Fruit fly (Drosophila melanogaster) whole organism, embryonic: ENCODE data around the gene CG14915.

Source experiments
- B-H2 ChIP-seq: fragments of 200-800 bp; sonication (Bioruptor generic); optimal IDR thresholded peaks from 2 replicates; lab custom pipeline; 2018; ENCODE audit warnings: missing biosample characterization, mild to moderate bottlenecking, missing genetic modification characterization
- BEAF-32 ChIP-seq: fragments of 200-800 bp; sonication (Bioruptor generic); optimal IDR thresholded peaks from 3 replicates; lab custom pipeline; 2017; ENCODE audit warnings: missing biosample characterization, missing genetic modification characterization, mild to moderate bottlenecking, moderate library complexity, missing genetic modification reagents
- Bdp1 ChIP-seq: fragments of 200-800 bp; sonication (Bioruptor generic); optimal IDR thresholded peaks from 3 replicates; lab custom pipeline; 2016; ENCODE audit warnings: missing biosample characterization, missing genetic modification characterization
- BtbVII ChIP-seq: fragments of 200-800 bp; sonication (Bioruptor generic); optimal IDR thresholded peaks from 3 replicates; lab custom pipeline; 2017; ENCODE audit warnings: missing biosample characterization, mild to moderate bottlenecking, missing genetic modification characterization
- CG10321 ChIP-seq: fragments of 200-800 bp; sonication (Bioruptor generic); IDR thresholded peaks from 2 replicates; pipeline ENCODE4 v1.3.6; 2022; ENCODE audit warnings: missing biosample characterization, missing genetic modification characterization
- CG1233 ChIP-seq: fragments of 200-800 bp; sonication (Bioruptor generic); optimal IDR thresholded peaks from 4 replicates; lab custom pipeline; 2018; ENCODE audit warnings: missing biosample characterization, mild to moderate bottlenecking, missing genetic modification characterization
- CG13424 ChIP-seq: fragments of 200-800 bp; sonication (Bioruptor generic); optimal IDR thresholded peaks from 2 replicates; lab custom pipeline; 2019; ENCODE audit warnings: missing biosample characterization, mild to moderate bottlenecking, missing genetic modification characterization, moderate library complexity
- CG13775 ChIP-seq: fragments of 200-800 bp; sonication (Bioruptor generic); optimal IDR thresholded peaks from 3 replicates; lab custom pipeline; 2017; ENCODE audit warnings: missing biosample characterization, mild to moderate bottlenecking, missing genetic modification characterization
- CG14441 ChIP-seq: fragments of 200-800 bp; sonication (Bioruptor generic); IDR thresholded peaks from 2 replicates; pipeline ENCODE4 v1.3.6; 2022; ENCODE audit warnings: missing biosample characterization, missing genetic modification characterization
- CG15479 ChIP-seq: fragments of 200-800 bp; sonication (Bioruptor generic); optimal IDR thresholded peaks from 3 replicates; lab custom pipeline; 2019; ENCODE audit warnings: missing biosample characterization, mild to moderate bottlenecking, missing genetic modification characterization, moderate library complexity
- CG17186 ChIP-seq: fragments of 200-800 bp; sonication (Bioruptor generic); optimal IDR thresholded peaks from 3 replicates; lab custom pipeline; 2017; ENCODE audit warnings: missing biosample characterization, missing genetic modification reagents, missing genetic modification characterization
- CG17912 ChIP-seq: fragments of 200-800 bp; sonication (Bioruptor generic); optimal IDR thresholded peaks from 2 replicates; lab custom pipeline; 2018; ENCODE audit warnings: missing biosample characterization, mild to moderate bottlenecking, missing genetic modification characterization
- CG18011 ChIP-seq: fragments of 200-800 bp; sonication (Bioruptor generic); optimal IDR thresholded peaks from 2 replicates; lab custom pipeline; 2017; ENCODE audit warnings: missing biosample characterization, missing genetic modification characterization, mild to moderate bottlenecking, moderate library complexity, missing genotype
- CG2116 ChIP-seq: fragments of 200-800 bp; sonication (Bioruptor generic); optimal IDR thresholded peaks from 3 replicates; lab custom pipeline; 2018; ENCODE audit warnings: missing biosample characterization, mild to moderate bottlenecking, missing genetic modification characterization
- CG2678 ChIP-seq: fragments of 200-800 bp; sonication (Bioruptor generic); optimal IDR thresholded peaks from 3 replicates; lab custom pipeline; 2019; ENCODE audit warnings: missing biosample characterization, mild to moderate bottlenecking, missing genetic modification characterization, moderate library complexity
- CG2889 ChIP-seq: fragments of 200-800 bp; sonication (Bioruptor generic); IDR thresholded peaks from 3 replicates; pipeline ENCODE4 v1.3.6; 2022; ENCODE audit warnings: missing biosample characterization, missing genetic modification characterization
- CG3065 ChIP-seq: fragments of 200-800 bp; sonication (Bioruptor generic); optimal IDR thresholded peaks from 2 replicates; lab custom pipeline; 2016; ENCODE audit warnings: missing biosample characterization, missing genetic modification characterization
- CG4424 ChIP-seq: fragments of 200-800 bp; sonication (Bioruptor generic); optimal IDR thresholded peaks from 3 replicates; lab custom pipeline; 2016; ENCODE audit warnings: missing biosample characterization, missing genetic modification characterization
- CG4617 ChIP-seq: fragments of 200-800 bp; sonication (Bioruptor generic); optimal IDR thresholded peaks from 3 replicates; lab custom pipeline; 2016; ENCODE audit warnings: missing biosample characterization, missing genetic modification characterization, borderline replicate concordance
- CG5180 ChIP-seq: fragments of 200-800 bp; sonication (Bioruptor generic); optimal IDR thresholded peaks from 3 replicates; lab custom pipeline; 2017; ENCODE audit warnings: missing biosample characterization, missing genetic modification characterization, mild to moderate bottlenecking, moderate library complexity, missing genetic modification reagents
- CG6254 ChIP-seq: fragments of 200-800 bp; sonication (Bioruptor generic); optimal IDR thresholded peaks from 3 replicates; lab custom pipeline; 2017; ENCODE audit warnings: mild to moderate bottlenecking, missing biosample characterization, missing genetic modification reagents, missing genetic modification characterization
- CG7839 ChIP-seq: fragments of 200-800 bp; sonication (Bioruptor generic); optimal IDR thresholded peaks from 3 replicates; lab custom pipeline; 2018; ENCODE audit warnings: missing biosample characterization, mild to moderate bottlenecking, missing genetic modification characterization, moderate library complexity
- CG8924 ChIP-seq: fragments of 200-800 bp; optimal IDR thresholded peaks from 3 replicates; lab custom pipeline; 2019; ENCODE audit warnings: missing biosample characterization, mild to moderate bottlenecking, missing genetic modification characterization, moderate library complexity
- Dref ChIP-seq: fragments of 200-800 bp; sonication (Bioruptor generic); IDR thresholded peaks from 2 replicates; pipeline ENCODE4 v1.3.6; 2022; ENCODE audit warnings: missing biosample characterization, missing genetic modification characterization
- HmgZ ChIP-seq: fragments of 200-800 bp; sonication (Bioruptor generic); optimal IDR thresholded peaks from 2 replicates; lab custom pipeline; 2018; ENCODE audit warnings: missing biosample characterization, mild to moderate bottlenecking, missing genetic modification characterization
- Neu2 ChIP-seq: fragments of 200-800 bp; sonication (Bioruptor generic); optimal IDR thresholded peaks from 3 replicates; lab custom pipeline; 2016; ENCODE audit warnings: missing biosample characterization, missing genetic modification characterization, borderline replicate concordance
- Sox102F ChIP-seq: fragments of 200-800 bp; sonication (Bioruptor generic); optimal IDR thresholded peaks from 2 replicates; lab custom pipeline; 2018; ENCODE audit warnings: missing biosample characterization, mild to moderate bottlenecking, missing genetic modification characterization, moderate library complexity
- YL-1 ChIP-seq: fragments of 200-800 bp; sonication (Bioruptor generic); optimal IDR thresholded peaks from 3 replicates; lab custom pipeline; 2017; ENCODE audit warnings: missing biosample characterization, mild to moderate bottlenecking, missing genetic modification characterization
- ash1 ChIP-seq: fragments of 200-800 bp; sonication (Bioruptor generic); optimal IDR thresholded peaks from 2 replicates; lab custom pipeline; 2018; ENCODE audit warnings: missing biosample characterization, mild to moderate bottlenecking, missing genetic modification characterization
- cato ChIP-seq: fragments of 200-800 bp; sonication (Bioruptor generic); optimal IDR thresholded peaks from 2 replicates; lab custom pipeline; 2016; ENCODE audit warnings: missing biosample characterization, missing genetic modification characterization, borderline replicate concordance
- emc ChIP-seq: fragments of 200-800 bp; sonication (Bioruptor generic); optimal IDR thresholded peaks from 2 replicates; lab custom pipeline; 2016; ENCODE audit warnings: missing biosample characterization, missing genetic modification characterization
- esg ChIP-seq: fragments of 200-800 bp; sonication (Bioruptor generic); conservative IDR thresholded peaks from 2 replicates; pipeline ENCODE4 v1.3.6; 2022; ENCODE audit warnings: missing biosample characterization, missing genetic modification characterization
- fd102C ChIP-seq: fragments of 200-800 bp; sonication (Bioruptor generic); optimal IDR thresholded peaks from 2 replicates; lab custom pipeline; 2018; ENCODE audit warnings: missing biosample characterization, mild to moderate bottlenecking, missing genetic modification characterization, moderate library complexity
- gt ChIP-seq: fragments of 200-800 bp; sonication (Bioruptor generic); IDR thresholded peaks from 2 replicates; pipeline ENCODE4 v1.3.6; 2022; ENCODE audit warnings: missing biosample characterization, missing genetic modification characterization
- hth ChIP-seq: fragments of >200 bp; optimal IDR thresholded peaks from 2 replicates; lab custom pipeline; 2017; ENCODE audit warnings: inconsistent platforms
- lab ChIP-seq: fragments of 200-800 bp; sonication (Bioruptor generic); optimal IDR thresholded peaks from 3 replicates; lab custom pipeline; 2017; ENCODE audit warnings: missing biosample characterization, missing genetic modification characterization, mild to moderate bottlenecking, moderate library complexity, missing genetic modification reagents
- mld ChIP-seq: fragments of 200-800 bp; sonication (Bioruptor generic); IDR thresholded peaks from 3 replicates; pipeline ENCODE4 v1.3.6; 2022; ENCODE audit warnings: missing biosample characterization, missing genetic modification characterization; ENCODE audit not compliant: partially characterized antibody
- oc ChIP-seq: fragments of 200-800 bp; sonication (Bioruptor generic); optimal IDR thresholded peaks from 2 replicates; lab custom pipeline; 2018; ENCODE audit warnings: missing biosample characterization, mild to moderate bottlenecking, missing genetic modification characterization, moderate library complexity
- org-1 ChIP-seq: fragments of 200-800 bp; sonication (Bioruptor generic); optimal IDR thresholded peaks from 2 replicates; lab custom pipeline; 2017; ENCODE audit warnings: missing biosample characterization, missing genetic modification characterization
- phol ChIP-seq: fragments of 200-800 bp; sonication (Bioruptor generic); optimal IDR thresholded peaks from 3 replicates; lab custom pipeline; 2018; ENCODE audit warnings: missing biosample characterization, mild to moderate bottlenecking, missing genetic modification characterization, moderate library complexity
- ranshi ChIP-seq: fragments of 200-800 bp; sonication (Bioruptor generic); IDR thresholded peaks from 2 replicates; pipeline ENCODE4 v1.3.6; 2022; ENCODE audit warnings: missing biosample characterization, missing genetic modification characterization
- row ChIP-seq: fragments of 200-800 bp; sonication (Bioruptor generic); IDR thresholded peaks from 3 replicates; pipeline ENCODE4 v1.3.6; 2022; ENCODE audit warnings: missing biosample characterization, missing genetic modification characterization
- slbo ChIP-seq: fragments of 200-800 bp; sonication (Bioruptor generic); IDR thresholded peaks from 2 replicates; pipeline ENCODE4 v1.3.6; 2022; ENCODE audit warnings: missing biosample characterization, missing genetic modification characterization
- sug ChIP-seq: fragments of 200-800 bp; optimal IDR thresholded peaks from 2 replicates; lab custom pipeline; 2019; ENCODE audit warnings: missing biosample characterization, mild to moderate bottlenecking, missing genetic modification characterization, moderate library complexity
- tgo ChIP-seq: fragments of 200-800 bp; sonication (Bioruptor generic); IDR thresholded peaks from 3 replicates; pipeline ENCODE4 v1.3.6; 2022; ENCODE audit warnings: missing biosample characterization, missing genetic modification characterization
- tll ChIP-seq, 2 experiments: fragments of 200-800 bp in 1 of 2; fragments of >200 bp in 1 of 2; sonication (Bioruptor generic) in 1 of 2; optimal IDR thresholded peaks; 2 replicates each; lab custom pipeline; 2017 to 2019; ENCODE audit warnings: missing biosample characterization in 2 of 2, missing genetic modification characterization in 2 of 2, mild to moderate bottlenecking in 1 of 2, moderate library complexity in 1 of 2
- toy ChIP-seq: fragments of 200-800 bp; sonication (Bioruptor generic); IDR thresholded peaks from 2 replicates; pipeline ENCODE4 v1.3.6; 2022; ENCODE audit warnings: missing biosample characterization, missing genetic modification characterization
- trem ChIP-seq: fragments of 200-800 bp; optimal IDR thresholded peaks from 3 replicates; lab custom pipeline; 2019; ENCODE audit warnings: missing biosample characterization, mild to moderate bottlenecking, missing genetic modification characterization, moderate library complexity
- ttk ChIP-seq: fragments of 200-800 bp; sonication (Bioruptor generic); IDR thresholded peaks from 2 replicates; pipeline ENCODE4 v2.1.2; 2022; ENCODE audit warnings: missing biosample characterization, missing genetic modification characterization
- usp ChIP-seq: fragments of >200 bp; optimal IDR thresholded peaks from 2 replicates; lab custom pipeline; 2017; ENCODE audit warnings: missing biosample characterization, missing genetic modification characterization
- wor ChIP-seq: fragments of 200-800 bp; sonication (Bioruptor generic); IDR thresholded peaks from 2 replicates; pipeline ENCODE4 v1.3.6; 2022; ENCODE audit warnings: missing biosample characterization, missing genetic modification characterization

CG14915 gene

DNA sequence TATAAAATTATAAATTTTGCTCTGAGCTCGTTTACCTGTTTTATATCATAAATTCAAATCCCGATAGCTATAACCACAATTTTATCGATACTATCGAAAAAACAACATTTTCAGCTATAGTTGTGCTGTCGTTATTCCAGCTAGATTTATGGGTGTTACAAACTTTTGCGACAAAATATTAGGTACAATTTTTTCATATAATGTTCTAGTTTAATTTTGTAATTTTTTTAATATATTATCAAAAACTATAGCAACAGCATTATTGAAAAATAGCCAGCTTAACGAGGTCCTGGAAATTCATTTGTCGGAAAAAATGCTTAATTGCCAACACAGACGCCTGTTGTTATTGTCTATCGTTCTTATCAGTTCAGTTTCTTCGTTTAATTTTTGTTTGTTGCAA, 20.3 kb downstream of the CG14915 start, which contains the start of gene Wdr59 (continued):
- TF ChIP-seq esg (GFP tag; lab: Robert Waterston, UW), result 0 out of 2 replicates have a peak, but pooled peaks have one; percentile 9
- peak; percentile 91 for TF ChIP-seq CG2116 (GFP tag; lab: Kevin White, UChicago)
- no peak for TF ChIP-seq CG6254 (GFP tag; lab: Kevin White, UChicago)
- no peak for TF ChIP-seq emc
- TF ChIP-seq gt (GFP tag; lab: Robert Waterston, UW), result no peak
- TF ChIP-seq tgo, result peak; percentile 36; the same call in 1 of the 3 replicates
- TF ChIP-seq CG4617 (GFP tag; lab: Kevin White, UChicago), result peak; percentile 35
- peak; percentile 43 for TF ChIP-seq CG4424 (GFP tag; lab: Kevin White, UChicago)
- no peak for TF ChIP-seq hth (lab: Kevin White, UChicago)
- 0 out of 2 replicates have a peak, but pooled peaks have one; percentile 17 for TF ChIP-seq ranshi (GFP tag; lab: Robert Waterston, UW)
- TF ChIP-seq mld (GFP tag; lab: Robert Waterston, UW), result no peak
- no peak for TF ChIP-seq B-H2 (GFP tag; lab: Kevin White, UChicago)
- TF ChIP-seq CG14441, result 0 out of 2 replicates have a peak, but pooled peaks have one; percentile 13
- TF ChIP-seq tll (GFP tag; optimal IDR thresholded peaks at IDR 0.05; lab: Kevin White, UChicago), result no peak
- TF ChIP-seq CG15479 (GFP tag; lab: Kevin White, UChicago), result no peak
- no peak for TF ChIP-seq CG17912 (GFP tag; lab: Kevin White, UChicago)
- no peak for TF ChIP-seq lab
- TF ChIP-seq CG10321, result no peak
- TF ChIP-seq cato (GFP tag; lab: Kevin White, UChicago), result no peak
- TF ChIP-seq CG13424 (tag; lab: Kevin White, UChicago), result peak; percentile 57
- TF ChIP-seq fd102C (GFP tag; lab: Kevin White, UChicago), result no peak
- TF ChIP-seq CG2678 (tag; lab: Kevin White, UChicago), result no peak
- TF ChIP-seq Dref (GFP tag; lab: Robert Waterston, UW), result peak; percentile 72
- TF ChIP-seq HmgZ (tag; lab: Kevin White, UChicago), result peak; percentile 46
- TF ChIP-seq BtbVII (GFP tag; lab: Kevin White, UChicago), result no peak
- TF ChIP-seq slbo, result peak; percentile 70
- TF ChIP-seq CG1233 (GFP tag; lab: Kevin White, UChicago), result peak; percentile 10
- no peak for TF ChIP-seq Sox102F
- TF ChIP-seq row (GFP tag; lab: Robert Waterston, UW), result peak; percentile 93
- TF ChIP-seq YL-1 (GFP tag; lab: Kevin White, UChicago), result peak; percentile 25
- TF ChIP-seq Neu2, result no peak
- TF ChIP-seq BEAF-32 (GFP tag; lab: Kevin White, UChicago), result peak; percentile 83
- no peak for TF ChIP-seq CG7839 (tag; lab: Kevin White, UChicago)
- no peak for TF ChIP-seq CG17186 (GFP tag; lab: Kevin White, UChicago)
- TF ChIP-seq CG18011, result no peak
- no peak for TF ChIP-seq CG5180
- TF ChIP-seq trem, result peak; percentile 67
- no peak for TF ChIP-seq usp (GFP tag; lab: Kevin White, UChicago)
- no peak for TF ChIP-seq ash1 (GFP tag; lab: Kevin White, UChicago)
- TF ChIP-seq phol (tag; lab: Kevin White, UChicago), result peak; percentile 68
- no peak for TF ChIP-seq org-1
- no peak for TF ChIP-seq CG3065 (GFP tag; lab: Kevin White, UChicago)
- no peak for TF ChIP-seq wor (GFP tag; lab: Robert Waterston, UW)
- TF ChIP-seq toy (GFP tag; lab: Robert Waterston, UW), result no peak
- TF ChIP-seq ttk (GFP tag; lab: Robert Waterston, UW), result no peak
- TF ChIP-seq CG13775 (GFP tag; lab: Kevin White, UChicago), result peak; percentile 2
- TF ChIP-seq Bdp1 (GFP tag; lab: Kevin White, UChicago), result no peak
- peak; percentile 29 for TF ChIP-seq CG8924 (tag; lab: Kevin White, UChicago)
- no peak for TF ChIP-seq sug
- no peak for TF ChIP-seq CG2889 (GFP tag; lab: Robert Waterston, UW)
- TF ChIP-seq oc (tag; lab: Kevin White, UChicago), result no peak
